Fruit fly (Drosophila melanogaster) Kc167 (cell line): ENCODE data around the gene Cyp12e1.

Source experiments
- Myc ChIP-seq: fragments of >200 bp; optimal IDR thresholded peaks from 2 replicates; lab custom pipeline; 2017; ENCODE audit warnings: missing external identifiers
- Sin3A ChIP-seq: fragments of >200 bp; optimal IDR thresholded peaks from 2 replicates; lab custom pipeline; 2018; ENCODE audit warnings: missing external identifiers
- h ChIP-seq: fragments of >200 bp; optimal IDR thresholded peaks from 3 replicates; lab custom pipeline; 2018; ENCODE audit warnings: missing external identifiers
- insv ChIP-seq: fragments of >200 bp; optimal IDR thresholded peaks from 3 replicates; lab custom pipeline; 2018; ENCODE audit warnings: missing external identifiers
- psq ChIP-seq: fragments of >200 bp; optimal IDR thresholded peaks from 2 replicates; lab custom pipeline; 2017; ENCODE audit warnings: missing external identifiers
- ttk ChIP-seq: sonication (Bioruptor generic); optimal IDR thresholded peaks from 2 replicates; lab custom pipeline; 2017; ENCODE audit warnings: missing external identifiers

DNA sequence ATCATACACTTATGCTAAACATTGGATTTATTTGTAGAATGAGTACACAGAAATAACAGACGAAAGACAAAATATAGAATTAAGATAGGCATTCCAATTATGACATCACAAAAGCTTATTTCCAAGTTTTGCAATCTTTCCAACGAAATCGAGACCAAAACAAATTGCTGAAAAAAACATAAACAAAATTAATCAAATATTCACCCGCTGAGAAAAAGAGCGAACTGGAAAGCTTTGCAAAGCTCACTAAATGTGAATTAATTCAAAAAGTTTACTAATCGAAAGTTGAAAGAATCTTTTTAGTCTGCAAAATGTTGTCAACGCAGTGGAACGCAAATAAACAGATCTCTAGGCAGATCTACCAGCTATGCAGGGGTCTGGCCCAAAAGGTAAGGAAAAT, at the start of gene Cyp12e1:
- TF ChIP-seq ttk (lab: Kevin White, UChicago) (no peak), psq (lab: Kevin White, UChicago) (no peak), Myc (lab: Kevin White, UChicago) (no peak), Sin3A (lab: Kevin White, UChicago) (no peak), h (no peak), insv (no peak)
